Fruit fly (Drosophila melanogaster): ENCODE measurements around the gene CG15365.

The CG15365 gene

DNA sequence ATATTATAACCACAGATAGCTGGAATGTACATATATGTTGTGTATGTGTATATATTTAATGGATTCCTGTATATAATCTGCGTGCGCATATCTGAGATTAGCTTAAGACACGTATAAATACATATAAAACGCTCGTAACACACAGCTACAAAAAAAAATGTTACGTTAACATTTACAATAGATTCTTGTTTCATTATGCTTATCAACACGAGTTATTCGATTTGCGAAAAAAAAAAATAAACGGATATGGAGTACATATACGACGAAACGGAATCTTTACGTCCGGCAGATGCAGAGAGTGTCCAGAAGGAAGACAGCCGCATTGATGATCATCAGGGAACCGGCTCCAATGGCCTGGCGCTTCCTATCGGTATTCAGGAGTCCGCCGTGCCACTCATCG lies 3.5 kb upstream of the CG15365 start, which contains the start of gene CG10970:
CG10970 (minus strand) TSS at position 101 of the 400 bp plus-strand sequence.
- TF ChIP-seq rn (GFP tag; IDR thresholded peaks at IDR 0.05) (no peak), CG4496 (GFP tag; IDR thresholded peaks at IDR 0.05) (no peak), Snoo (tag; optimal IDR thresholded peaks at IDR 0.05) (no peak), CG9948 (tag; optimal IDR thresholded peaks at IDR 0.05) (no peak), CG17806 (tag; optimal IDR thresholded peaks at IDR 0.05) (no peak), CG10348 (GFP tag; IDR thresholded peaks at IDR 0.05) (no peak), CG13204 (GFP tag; optimal IDR thresholded peaks at IDR 0.05) (no peak), Pif1B (GFP tag; optimal IDR thresholded peaks at IDR 0.05) (no peak), CG34367 (tag; optimal IDR thresholded peaks at IDR 0.05) (no peak), Ets98B (GFP tag; IDR thresholded peaks at IDR 0.05) (no peak), gl (tag; optimal IDR thresholded peaks at IDR 0.05) (no peak), CG12605 (GFP tag; IDR thresholded peaks at IDR 0.05) (no peak), CG8301 (tag; optimal IDR thresholded peaks at IDR 0.05) (no peak), CG15710 (tag; optimal IDR thresholded peaks at IDR 0.05) (no peak)

DNA sequence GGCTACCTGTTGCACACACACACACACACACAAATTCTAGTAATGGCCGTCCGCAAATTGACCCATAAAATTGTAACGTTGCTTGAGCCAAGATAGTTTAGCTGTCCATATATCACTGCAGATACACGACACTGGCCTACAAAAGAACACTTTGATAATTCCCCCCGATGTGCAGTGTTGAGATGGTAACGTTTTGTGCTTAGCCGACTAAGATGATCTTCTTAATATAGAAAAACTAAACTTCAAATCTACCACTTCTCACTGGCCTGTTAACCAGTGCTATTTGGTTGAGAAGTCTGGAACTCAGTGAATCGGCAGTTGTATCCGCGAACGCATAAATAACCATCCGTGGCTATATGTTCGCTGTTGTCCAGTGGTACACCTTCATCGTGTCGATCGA lies 1.0 kb upstream of the CG15365 start:
- TF ChIP-seq CG4496 (GFP tag; IDR thresholded peaks at IDR 0.05): peak; percentile 92
- TF ChIP-seq CG13204 (GFP tag; optimal IDR thresholded peaks at IDR 0.05): peak; percentile 44
- peak; percentile 68 for TF ChIP-seq CG15710 (tag; optimal IDR thresholded peaks at IDR 0.05)
- TF ChIP-seq EcR (GFP tag; optimal IDR thresholded peaks at IDR 0.05): peak; percentile 6
- peak; percentile 63 for TF ChIP-seq gl (tag; optimal IDR thresholded peaks at IDR 0.05)
- TF ChIP-seq CG32121 (GFP tag; IDR thresholded peaks at IDR 0.05): peak; percentile 55
- peak; percentile 83 for TF ChIP-seq Ets98B (GFP tag; IDR thresholded peaks at IDR 0.05)
- TF ChIP-seq CG17806 (tag; optimal IDR thresholded peaks at IDR 0.05): peak; percentile 64
- TF ChIP-seq CG8159 (tag; optimal IDR thresholded peaks at IDR 0.05): peak; percentile 75
- TF ChIP-seq CG14655 (GFP tag; optimal IDR thresholded peaks at IDR 0.05): peak; percentile 76
- TF ChIP-seq Snoo (tag; optimal IDR thresholded peaks at IDR 0.05): no peak
- peak; percentile 67 for TF ChIP-seq Pif1A (GFP tag; optimal IDR thresholded peaks at IDR 0.05)
- TF ChIP-seq CG34367 (tag; optimal IDR thresholded peaks at IDR 0.05): peak; percentile 75
- no peak for TF ChIP-seq CG10348 (GFP tag; IDR thresholded peaks at IDR 0.05)
- peak; percentile 75 for TF ChIP-seq CG12605 (GFP tag; IDR thresholded peaks at IDR 0.05)
- TF ChIP-seq D1 (tag; optimal IDR thresholded peaks at IDR 0.05): no peak
- peak; percentile 63 for TF ChIP-seq Pif1B (GFP tag; optimal IDR thresholded peaks at IDR 0.05)
- TF ChIP-seq rn (GFP tag; IDR thresholded peaks at IDR 0.05): peak; percentile 55; the same call in 1 of the 2 replicates
- TF ChIP-seq CG8301 (tag; optimal IDR thresholded peaks at IDR 0.05): peak; percentile 74
- TF ChIP-seq CG9948 (tag; optimal IDR thresholded peaks at IDR 0.05): peak; percentile 37
- peak; percentile 88 for TF ChIP-seq fd96Ca (GFP tag; IDR thresholded peaks at IDR 0.05)

DNA sequence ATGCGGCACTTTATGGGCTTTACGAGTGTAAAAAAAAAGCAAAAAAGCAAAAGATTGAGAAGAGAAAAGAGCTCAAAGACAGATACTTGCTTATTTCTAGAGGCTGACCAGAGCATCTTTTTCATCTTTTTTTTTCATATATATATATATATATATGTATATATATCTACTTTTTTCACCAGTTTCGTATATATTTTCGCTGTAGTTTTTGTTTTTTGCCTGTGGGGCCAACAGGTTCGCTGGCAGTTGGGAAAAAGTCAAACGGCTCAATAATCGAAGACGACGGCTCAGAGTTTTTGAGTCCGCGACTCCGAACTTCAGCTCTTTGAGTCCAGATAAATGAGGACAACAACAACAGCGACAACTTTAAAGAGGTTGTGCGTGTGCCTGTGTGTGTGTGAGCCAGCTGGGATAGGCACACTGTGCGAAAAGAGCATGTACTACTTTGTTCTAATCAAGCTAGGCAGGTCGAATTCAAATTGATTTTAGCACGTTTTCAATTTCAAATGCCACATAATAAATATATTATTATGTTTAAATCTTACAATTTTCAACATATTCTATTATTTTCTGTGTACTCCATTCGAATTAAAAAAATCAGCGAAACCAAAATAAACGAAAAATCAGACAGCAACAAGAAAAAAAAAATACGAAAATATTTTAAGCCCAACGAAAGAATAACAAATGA lies 837 bp downstream of the CG15365 start:
- TF ChIP-seq CG14655 (GFP tag; optimal IDR thresholded peaks at IDR 0.05) (peak; percentile 65), Pif1B (GFP tag; optimal IDR thresholded peaks at IDR 0.05) (peak; percentile 79), rn (GFP tag; IDR thresholded peaks at IDR 0.05) (peak; percentile 60), Ets98B (GFP tag; IDR thresholded peaks at IDR 0.05) (peak; percentile 81), CG9948 (tag; optimal IDR thresholded peaks at IDR 0.05) (peak; percentile 60), Snoo (tag; optimal IDR thresholded peaks at IDR 0.05) (peak; percentile 80), gl (tag; optimal IDR thresholded peaks at IDR 0.05) (peak; percentile 28), CG10348 (GFP tag; IDR thresholded peaks at IDR 0.05) (no peak), CG34367 (tag; optimal IDR thresholded peaks at IDR 0.05) (peak; percentile 56), CG13204 (GFP tag; optimal IDR thresholded peaks at IDR 0.05) (peak; percentile 42), fd96Ca (GFP tag; IDR thresholded peaks at IDR 0.05) (peak; percentile 65; the same call in 2 of the 3 replicates), CG4496 (GFP tag; IDR thresholded peaks at IDR 0.05) (peak; percentile 87), CG8301 (tag; optimal IDR thresholded peaks at IDR 0.05) (peak; percentile 59), CG12605 (GFP tag; IDR thresholded peaks at IDR 0.05) (peak; percentile 55; the same call in 1 of the 2 replicates), D1 (tag; optimal IDR thresholded peaks at IDR 0.05) (peak; percentile 62), Pif1A (GFP tag; optimal IDR thresholded peaks at IDR 0.05) (peak; percentile 75), CG17806 (tag; optimal IDR thresholded peaks at IDR 0.05) (peak; percentile 72), CG32121 (GFP tag; IDR thresholded peaks at IDR 0.05) (peak; percentile 85), EcR (GFP tag; optimal IDR thresholded peaks at IDR 0.05) (peak; percentile 56), CG15710 (tag; optimal IDR thresholded peaks at IDR 0.05) (peak; percentile 77), CG8159 (tag; optimal IDR thresholded peaks at IDR 0.05) (peak; percentile 81)

DNA sequence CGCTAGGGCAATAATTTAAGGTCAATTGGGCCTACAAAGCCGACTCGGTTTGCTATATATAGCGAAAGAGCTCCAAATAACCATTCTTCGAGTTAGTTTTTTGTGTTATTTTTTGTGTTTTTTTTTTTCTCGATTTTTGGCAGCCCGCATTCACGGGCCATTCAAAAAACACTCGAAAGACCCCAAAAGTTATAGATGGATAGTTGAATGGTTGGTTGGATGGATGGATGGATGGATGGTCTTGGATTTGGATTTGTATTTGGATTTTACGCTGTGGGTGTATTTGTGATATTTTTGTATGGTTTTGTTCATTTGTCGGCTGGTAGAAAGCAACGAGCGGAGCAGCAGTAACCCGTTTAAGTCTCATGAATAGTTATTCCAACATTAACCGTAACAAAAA lies 3.8 kb downstream of the CG15365 start:
- TF ChIP-seq Pif1B (GFP tag; optimal IDR thresholded peaks at IDR 0.05) (no peak), CG13204 (GFP tag; optimal IDR thresholded peaks at IDR 0.05) (no peak), CG17806 (tag; optimal IDR thresholded peaks at IDR 0.05) (no peak), CG34367 (tag; optimal IDR thresholded peaks at IDR 0.05) (no peak), Snoo (tag; optimal IDR thresholded peaks at IDR 0.05) (no peak), rn (GFP tag; IDR thresholded peaks at IDR 0.05) (no peak), D1 (tag; optimal IDR thresholded peaks at IDR 0.05) (no peak), EcR (GFP tag; optimal IDR thresholded peaks at IDR 0.05) (no peak), Ets98B (GFP tag; IDR thresholded peaks at IDR 0.05) (no peak), CG14655 (GFP tag; optimal IDR thresholded peaks at IDR 0.05) (no peak), CG32121 (GFP tag; IDR thresholded peaks at IDR 0.05) (no peak), CG9948 (tag; optimal IDR thresholded peaks at IDR 0.05) (no peak), gl (tag; optimal IDR thresholded peaks at IDR 0.05) (no peak), CG15710 (tag; optimal IDR thresholded peaks at IDR 0.05) (no peak), Pif1A (GFP tag; optimal IDR thresholded peaks at IDR 0.05) (no peak), CG8301 (tag; optimal IDR thresholded peaks at IDR 0.05) (no peak), fd96Ca (GFP tag; IDR thresholded peaks at IDR 0.05) (no peak)

DNA sequence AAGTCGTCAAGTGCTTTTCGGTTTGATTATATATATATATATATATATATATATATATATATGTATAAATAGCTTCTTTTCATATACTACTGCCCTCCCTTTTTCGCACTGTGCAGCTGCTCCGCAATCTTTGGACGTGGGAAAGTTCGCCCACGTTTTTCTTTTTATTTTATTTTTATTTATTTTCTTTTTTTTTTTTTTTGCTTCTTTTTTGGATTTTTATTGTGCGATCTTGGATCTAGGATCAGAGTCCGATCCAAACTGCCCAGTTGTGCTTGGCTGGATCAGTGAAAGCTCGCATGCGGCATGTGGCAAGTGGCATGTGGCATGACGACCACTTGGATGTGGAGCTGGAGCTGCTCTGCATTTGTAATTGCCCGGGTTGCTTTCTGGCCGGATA lies 4.4 kb downstream of the CG15365 start:
- TF ChIP-seq CG15710 (tag; optimal IDR thresholded peaks at IDR 0.05) (no peak), CG10348 (GFP tag; IDR thresholded peaks at IDR 0.05) (no peak), CG4496 (GFP tag; IDR thresholded peaks at IDR 0.05) (no peak), CG32121 (GFP tag; IDR thresholded peaks at IDR 0.05) (no peak), D1 (tag; optimal IDR thresholded peaks at IDR 0.05) (no peak), EcR (GFP tag; optimal IDR thresholded peaks at IDR 0.05) (no peak), CG9948 (tag; optimal IDR thresholded peaks at IDR 0.05) (no peak), CG12605 (GFP tag; IDR thresholded peaks at IDR 0.05) (no peak), rn (GFP tag; IDR thresholded peaks at IDR 0.05) (no peak), Ets98B (GFP tag; IDR thresholded peaks at IDR 0.05) (no peak)

Measured in whole organism, pupa.